Worm (Caenorhabditis elegans): ENCODE measurements around the gene pfd-1.

The pfd-1 gene

DNA sequence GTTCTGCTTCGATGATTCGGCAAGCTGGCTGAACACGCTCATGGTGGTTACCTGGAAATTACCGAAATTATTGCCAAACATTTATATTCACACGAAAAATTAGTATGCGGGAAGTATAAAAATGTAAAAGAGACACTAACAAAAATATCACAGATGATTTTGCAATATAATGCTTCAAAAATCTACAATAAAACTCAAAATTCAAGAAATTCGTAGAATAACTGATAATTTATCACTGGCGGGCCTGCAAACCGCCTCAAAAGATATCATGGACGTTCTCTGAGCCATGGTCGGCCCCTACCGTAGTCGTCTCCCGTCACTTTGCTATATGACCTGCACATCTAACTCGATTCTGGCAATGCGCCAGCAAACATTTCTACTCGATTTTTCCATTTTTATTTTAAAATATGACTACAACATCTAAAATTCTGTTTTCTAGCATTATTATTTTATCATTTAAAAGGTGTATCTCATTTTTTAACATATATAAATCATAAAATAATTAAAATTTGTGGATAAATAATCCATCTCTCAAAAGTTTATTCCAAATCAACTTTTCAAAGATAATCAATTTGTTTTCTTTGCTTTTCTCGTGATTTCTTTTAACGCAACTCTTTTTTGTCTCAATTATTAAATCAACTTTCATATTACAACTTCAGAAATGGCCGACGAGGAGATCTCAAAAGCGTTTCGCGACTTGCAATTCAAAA lies at the start of gene pfd-1, which contains the start of gene F01G4.6:
TSS of gene pfd-1 (plus strand) at position 660 of the 710 bp plus-strand sequence.
TSS of gene F01G4.6 (minus strand) at position 51 of the 710 bp plus-strand sequence.
- peak; percentile 82 for TF ChIP-seq snpc-4 (tag; optimal IDR thresholded peaks at IDR 0.05)
- peak; percentile 81 for TF ChIP-seq tbx-2 (tag; optimal IDR thresholded peaks at IDR 0.05)
- no peak for TF ChIP-seq ztf-11 (tag; optimal IDR thresholded peaks at IDR 0.05)
- TF ChIP-seq pqm-1 (tag; optimal IDR thresholded peaks at IDR 0.05) = peak; percentile 90
- TF ChIP-seq fkh-2 (tag; optimal IDR thresholded peaks at IDR 0.05) = no peak
- peak; percentile 82 for TF ChIP-seq nhr-43 (tag; optimal IDR thresholded peaks at IDR 0.05; ENCODE audit: poor library complexity, severe bottlenecking)
- peak; percentile 43 for TF ChIP-seq ceh-82 (tag; optimal IDR thresholded peaks at IDR 0.05)
- TF ChIP-seq ceh-16 (tag; optimal IDR thresholded peaks at IDR 0.05) = peak; percentile 49
- peak; percentile 32 for TF ChIP-seq egl-27 (tag; optimal IDR thresholded peaks at IDR 0.05)
- TF ChIP-seq ZK546.5 (tag; optimal IDR thresholded peaks at IDR 0.05) = peak; percentile 99
- TF ChIP-seq jun-1 (tag; optimal IDR thresholded peaks at IDR 0.05) = peak; percentile 88
- peak; percentile 40 for TF ChIP-seq nhr-77 (tag; optimal IDR thresholded peaks at IDR 0.05)
- TF ChIP-seq elt-3 (tag; optimal IDR thresholded peaks at IDR 0.05) = peak in 1 of 3 experiments; percentile 66
- TF ChIP-seq zag-1 (tag; optimal IDR thresholded peaks at IDR 0.05) = peak; percentile 85
- no peak for TF ChIP-seq mdl-1 (tag; optimal IDR thresholded peaks at IDR 0.05)
- TF ChIP-seq nhr-28 (tag; optimal IDR thresholded peaks at IDR 0.05) = no peak
- TF ChIP-seq ceh-9 (tag; optimal IDR thresholded peaks at IDR 0.05) = no peak
- TF ChIP-seq lin-39 (tag; optimal IDR thresholded peaks at IDR 0.05) = peak; percentile 87
- TF ChIP-seq nhr-23 (tag; optimal IDR thresholded peaks at IDR 0.05) = peak; percentile 97
- TF ChIP-seq aly-2 (tag; optimal IDR thresholded peaks at IDR 0.05) = no peak
- peak; percentile 32 for TF ChIP-seq elt-1 (tag; optimal IDR thresholded peaks at IDR 0.05)
- TF ChIP-seq nhr-237 (tag; optimal IDR thresholded peaks at IDR 0.05) = no peak
- peak; percentile 1 for TF ChIP-seq sea-2 (GFP tag; optimal IDR thresholded peaks at IDR 0.05)
- TF ChIP-seq nfya-1 (tag; optimal IDR thresholded peaks at IDR 0.05; ENCODE audit: insufficient read depth) = peak; percentile 98
- peak; percentile 76 for TF ChIP-seq hmg-11 (tag; optimal IDR thresholded peaks at IDR 0.05)
- peak; percentile 96 for TF ChIP-seq lsy-12 (tag; optimal IDR thresholded peaks at IDR 0.05)
- TF ChIP-seq nhr-12 (tag; optimal IDR thresholded peaks at IDR 0.05) = no peak
- TF ChIP-seq egl-5 (tag; optimal IDR thresholded peaks at IDR 0.05) = peak; percentile 84
- TF ChIP-seq elt-2 (tag; optimal IDR thresholded peaks at IDR 0.05) = peak; percentile 87
- TF ChIP-seq nhr-11 (tag; optimal IDR thresholded peaks at IDR 0.05) = peak; percentile 75
- peak; percentile 68 for TF ChIP-seq ceh-28 (tag; optimal IDR thresholded peaks at IDR 0.05)
- no peak for TF ChIP-seq eor-1 (tag; optimal IDR thresholded peaks at IDR 0.05)
- TF ChIP-seq pha-4 (tag; optimal IDR thresholded peaks at IDR 0.05) = peak; percentile 97
- no peak for TF ChIP-seq unc-62 (GFP tag; optimal IDR thresholded peaks at IDR 0.05)
- TF ChIP-seq mml-1 (tag; optimal IDR thresholded peaks at IDR 0.05) = peak; percentile 64
- TF ChIP-seq lin-15B (tag; optimal IDR thresholded peaks at IDR 0.05) = peak; percentile 95
- peak; percentile 84 for TF ChIP-seq R02D3.7 (tag; optimal IDR thresholded peaks at IDR 0.05)
- peak; percentile 92 for TF ChIP-seq nhr-25 (tag; optimal IDR thresholded peaks at IDR 0.05)
- TF ChIP-seq nhr-67 (tag; optimal IDR thresholded peaks at IDR 0.05) = no peak
- TF ChIP-seq fkh-10 (GFP tag; optimal IDR thresholded peaks at IDR 0.05) = peak; percentile 60
- peak; percentile 67 for TF ChIP-seq ama-1 (optimal IDR thresholded peaks at IDR 0.05)
- no peak for TF ChIP-seq daf-12 (tag; optimal IDR thresholded peaks at IDR 0.05)
- TF ChIP-seq ztf-4 (tag; optimal IDR thresholded peaks at IDR 0.05) = peak; percentile 63
- peak; percentile 87 for TF ChIP-seq skn-1 (tag; optimal IDR thresholded peaks at IDR 0.05)
- peak; percentile 50 for TF ChIP-seq nhr-76 (tag; optimal IDR thresholded peaks at IDR 0.05)

All from whole organism, L3 larva.